Worm (Caenorhabditis elegans) whole organism, young adult: Measurements from ENCODE around the gene txt-19.

Experiments
- B0336.3 ChIP-seq: fragments of 200-800 bp; sonication (Bioruptor generic); IDR thresholded peaks from 2 replicates; pipeline ENCODE4 v1.3.6; 2022; ENCODE audit warnings: missing genetic modification characterization, missing compliant biosample characterization
- F23B12.7 ChIP-seq: sonication (generic microtip); optimal IDR thresholded peaks from 2 replicates; lab custom pipeline; 2017; ENCODE audit warnings: missing genetic modification characterization, mild to moderate bottlenecking, missing compliant biosample characterization, antibody characterized with exemption, moderate library complexity; ENCODE audit not compliant: insufficient read depth
- Y53F4B.3 ChIP-seq: fragments of 200-800 bp; sonication (Bioruptor generic); IDR thresholded peaks from 2 replicates; pipeline ENCODE4 v1.3.6; 2022; ENCODE audit warnings: missing genetic modification reagents, missing genetic modification characterization, missing compliant biosample characterization
- akir-1 ChIP-seq: fragments of 200-800 bp; sonication (Bioruptor generic); optimal IDR thresholded peaks from 2 replicates; lab custom pipeline; 2018; ENCODE audit warnings: mild to moderate bottlenecking, missing genetic modification characterization, moderate library complexity, missing compliant biosample characterization
- bed-1 ChIP-seq: fragments of 200-800 bp; sonication (Bioruptor generic); IDR thresholded peaks from 2 replicates; pipeline ENCODE4 v1.3.6; 2022; ENCODE audit warnings: missing genetic modification reagents, missing genetic modification characterization, missing compliant biosample characterization
- ceh-79 ChIP-seq: sonication (generic microtip); optimal IDR thresholded peaks from 2 replicates; lab custom pipeline; 2017; ENCODE audit warnings: mild to moderate bottlenecking, missing genetic modification characterization, missing compliant biosample characterization
- him-1 ChIP-seq: sonication (generic microtip); optimal IDR thresholded peaks from 2 replicates; lab custom pipeline; 2016; ENCODE audit warnings: missing genotype, missing genetic modification reagents, missing genetic modification characterization, missing compliant biosample characterization
- lsl-1 ChIP-seq: fragments of 200-800 bp; sonication (Bioruptor generic); optimal IDR thresholded peaks from 2 replicates; lab custom pipeline; 2018; ENCODE audit warnings: mild to moderate bottlenecking, missing genetic modification characterization, moderate library complexity, missing compliant biosample characterization
- nfya-2 ChIP-seq: fragments of 200-800 bp; sonication (Bioruptor generic); IDR thresholded peaks from 2 replicates; pipeline ENCODE4 v1.3.6; 2022; ENCODE audit warnings: missing genetic modification reagents, missing genetic modification characterization, missing compliant biosample characterization
- rcor-1 ChIP-seq: fragments of 200-800 bp; sonication (Bioruptor generic); IDR thresholded peaks from 2 replicates; pipeline ENCODE4 v1.3.6; 2022; ENCODE audit warnings: missing genetic modification reagents, missing genetic modification characterization, missing compliant biosample characterization
- rec-8 ChIP-seq, 2 experiments: sonication (generic microtip); optimal IDR thresholded peaks; 2 replicates each; lab custom pipeline; 2016; ENCODE audit warnings: mild to moderate bottlenecking in 2 of 2, missing genetic modification characterization in 2 of 2, missing genetic modification reagents in 2 of 2, missing genotype in 2 of 2, missing biosample characterization in 1 of 2, missing compliant biosample characterization in 1 of 2, moderate library complexity in 1 of 2
- rpc-1 ChIP-seq, 2 experiments: fragments of 150-350 bp in 1 of 2; sonication (generic microtip) in 1 of 2; optimal IDR thresholded peaks; 2 replicates each; lab custom pipeline; 2014 to 2018; ENCODE audit warnings: missing biosample characterization in 1 of 2, missing genetic modification characterization in 1 of 2, missing genetic modification reagents in 1 of 2, missing genotype in 1 of 2
- ztf-18 ChIP-seq: sonication (generic microtip); optimal IDR thresholded peaks from 2 replicates; lab custom pipeline; 2016; ENCODE audit warnings: missing genotype, mild to moderate bottlenecking, missing genetic modification characterization, missing compliant biosample characterization

DNA sequence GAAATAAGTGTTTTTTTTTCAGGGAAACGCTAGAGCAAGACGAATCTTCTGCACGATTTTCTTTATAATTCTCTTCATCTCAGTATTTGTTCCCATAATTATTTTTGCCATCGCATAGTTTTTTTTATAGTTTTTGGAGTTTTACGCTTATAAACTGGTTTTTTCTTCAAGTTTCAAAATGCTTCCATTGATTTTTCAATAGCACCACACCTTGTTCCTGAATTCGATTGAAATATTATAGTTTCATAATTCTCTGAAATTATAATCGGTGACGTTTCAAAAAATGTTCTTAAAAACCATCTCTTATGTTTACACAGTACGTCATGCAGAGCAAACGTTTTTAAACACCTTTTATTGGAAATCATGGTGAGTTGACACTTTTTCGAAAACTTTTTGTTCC, 47.5 kb downstream of the txt-19 start, which contains the start of gene K08D8.12:
- no peak for TF ChIP-seq B0336.3 (GFP tag; lab: Robert Waterston, UW)
- no peak for TF ChIP-seq him-1 (tag; lab: Kevin White, UChicago)
- TF ChIP-seq bed-1 (GFP tag; lab: Robert Waterston, UW) = no peak
- TF ChIP-seq rpc-1 (optimal IDR thresholded peaks at IDR 0.05; lab: Kevin White, UChicago) = no peak
- TF ChIP-seq rpc-1 (tag; optimal IDR thresholded peaks at IDR 0.05; lab: Kevin White, UChicago) = no peak
- TF ChIP-seq rcor-1 (GFP tag; lab: Robert Waterston, UW) = no peak
- no peak for TF ChIP-seq lsl-1 (GFP tag; lab: Kevin White, UChicago)
- TF ChIP-seq rec-8 (tag; optimal IDR thresholded peaks at IDR 0.05; lab: Kevin White, UChicago) = no peak
- TF ChIP-seq akir-1 (GFP tag; lab: Kevin White, UChicago) = no peak
- TF ChIP-seq ztf-18 = no peak
- TF ChIP-seq ceh-79 = no peak
- no peak for TF ChIP-seq F23B12.7
- no peak for TF ChIP-seq Y53F4B.3
- TF ChIP-seq nfya-2 (GFP tag; lab: Robert Waterston, UW) = no peak
